Worm (Caenorhabditis elegans): ENCODE results near the gene C17A2.3.
"Not testable (repeated sequence)": the region's sequence is repeated elsewhere in the genome, so short reads cannot be mapped to it uniquely, and the experiment has no call there.

Gene C17A2.3

DNA sequence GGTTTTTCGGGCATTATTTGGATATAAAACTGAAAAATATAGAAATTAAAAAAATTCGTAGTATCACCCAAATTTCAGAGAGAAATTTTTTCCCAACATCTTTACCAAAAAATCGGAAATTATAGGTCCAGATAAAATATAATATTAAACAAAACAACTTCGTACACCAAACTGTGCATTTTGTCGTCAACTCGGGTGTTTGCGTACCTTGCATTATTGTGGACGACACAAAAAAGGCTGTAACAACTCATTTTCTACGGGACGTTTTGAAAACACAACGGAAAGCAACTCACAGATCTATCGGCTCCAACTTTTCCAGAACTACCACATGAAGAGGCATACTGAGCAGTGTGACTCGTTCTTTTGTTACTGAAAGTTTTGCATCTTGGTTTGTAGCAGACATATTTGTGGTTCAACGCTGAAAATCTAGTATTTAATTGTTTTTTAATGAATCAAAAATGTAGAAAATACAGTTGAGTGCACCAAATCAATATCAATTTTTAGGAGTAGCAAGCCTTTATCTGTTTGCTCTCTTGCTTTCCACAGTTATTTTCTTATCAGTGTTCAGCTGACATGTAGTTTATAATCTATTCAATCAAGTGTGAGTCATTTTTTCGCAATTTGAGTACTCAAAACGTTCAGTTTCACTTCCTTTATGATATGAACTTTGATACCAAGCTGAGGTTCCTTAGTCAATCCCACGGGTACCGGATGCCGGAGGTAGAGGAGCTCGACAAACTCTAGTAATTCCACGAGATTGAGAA lies 27.8 kb upstream of the C17A2.3 start:
- TF ChIP-seq lim-6 (tag; optimal IDR thresholded peaks at IDR 0.05) (no peak), fkh-6 (tag; optimal IDR thresholded peaks at IDR 0.05) (no peak), elt-2 (tag; optimal IDR thresholded peaks at IDR 0.05) (peak; percentile 33)

- not testable (repeated sequence) for TF ChIP-seq gmeb-2, lin-11, lim-6 (tag; optimal IDR thresholded peaks at IDR 0.05)
These were observed 27.1 kb upstream of the C17A2.3 start, which contains the start of gene fbxa-24 for ce11 chrII:3816251-3816849. Gene fbxa-24 (plus strand): TSS chrII:3816526.

DNA sequence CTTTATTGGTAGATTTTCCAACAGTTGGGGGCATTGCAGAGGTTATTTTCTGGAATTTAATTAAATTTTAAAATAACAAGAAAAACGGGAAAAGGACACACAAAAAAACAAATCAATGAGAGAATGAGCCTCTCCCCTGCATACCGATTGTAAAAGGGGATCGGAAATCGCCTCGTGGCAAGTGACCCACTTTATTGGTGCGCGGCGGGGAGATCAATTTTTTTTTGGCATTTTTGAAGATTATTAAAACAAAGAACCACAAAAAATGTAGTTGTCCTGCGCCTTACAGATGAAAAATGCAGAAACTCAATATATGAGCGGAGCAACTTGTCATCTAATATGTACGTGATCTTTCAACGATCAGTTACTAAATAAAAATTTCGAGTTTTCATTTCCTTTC lies 22.2 kb upstream of the C17A2.3 start, which contains the start of gene F54D10.7:
Gene F54D10.7, minus strand, starts transcription at position 49 of the 400 bp plus-strand sequence.
- TF ChIP-seq ceh-34 (tag; optimal IDR thresholded peaks at IDR 0.05), result no peak
- TF ChIP-seq pha-4 (tag; optimal IDR thresholded peaks at IDR 0.05), result no peak
- no peak for TF ChIP-seq pha-2 (tag; optimal IDR thresholded peaks at IDR 0.05)
- TF ChIP-seq hlh-6 (tag; optimal IDR thresholded peaks at IDR 0.05), result no peak
- no peak for TF ChIP-seq fkh-10 (GFP tag; optimal IDR thresholded peaks at IDR 0.05)
- TF ChIP-seq syd-9 (tag; optimal IDR thresholded peaks at IDR 0.05), result no peak
- TF ChIP-seq unc-42 (tag; optimal IDR thresholded peaks at IDR 0.05), result no peak
- no peak for TF ChIP-seq sox-2 (GFP tag; IDR thresholded peaks at IDR 0.05)
- TF ChIP-seq eyg-1 (tag; optimal IDR thresholded peaks at IDR 0.05), result no peak
- no peak for TF ChIP-seq ceh-2 (tag; optimal IDR thresholded peaks at IDR 0.05)
- TF ChIP-seq ceh-22 (tag; optimal IDR thresholded peaks at IDR 0.05), result no peak
- TF ChIP-seq ceh-14 (tag; optimal IDR thresholded peaks at IDR 0.05), result no peak
- TF ChIP-seq dve-1 (tag; optimal IDR thresholded peaks at IDR 0.05), result no peak
- TF ChIP-seq nfya-1 (tag; optimal IDR thresholded peaks at IDR 0.05), result no peak
- no peak for TF ChIP-seq unc-55 (GFP tag; optimal IDR thresholded peaks at IDR 0.05)
- TF ChIP-seq ceh-45 (GFP tag; IDR thresholded peaks at IDR 0.05), result no peak
- TF ChIP-seq ceh-31 (tag; optimal IDR thresholded peaks at IDR 0.05), result no peak
- no peak for TF ChIP-seq C38D4.7 (GFP tag; optimal IDR thresholded peaks at IDR 0.05)
- TF ChIP-seq pat-9 (tag; optimal IDR thresholded peaks at IDR 0.05), result no peak

ce11 chrII:3823855-3824254 lies 19.6 kb upstream of the C17A2.3 start, which contains the start of gene skr-15:
Gene skr-15 (plus strand): TSS chrII:3824155.
- TF ChIP-seq ceh-22 (tag; optimal IDR thresholded peaks at IDR 0.05) (no peak), pax-1 (tag; optimal IDR thresholded peaks at IDR 0.05) (no peak), nfya-1 (tag; optimal IDR thresholded peaks at IDR 0.05) (no peak), ceh-24 (tag; optimal IDR thresholded peaks at IDR 0.05) (no peak), ceh-9 (tag; optimal IDR thresholded peaks at IDR 0.05) (no peak), ref-2 (tag; optimal IDR thresholded peaks at IDR 0.05) (no peak), ceh-31 (tag; optimal IDR thresholded peaks at IDR 0.05) (no peak), hlh-6 (tag; optimal IDR thresholded peaks at IDR 0.05) (no peak), unc-55 (GFP tag; optimal IDR thresholded peaks at IDR 0.05) (no peak), ceh-45 (GFP tag; IDR thresholded peaks at IDR 0.05) (no peak), elt-2 (tag; optimal IDR thresholded peaks at IDR 0.05) (no peak), sdc-2 (tag; optimal IDR thresholded peaks at IDR 0.05) (no peak)

ce11 chrII:3827801-3828200 lies 15.6 kb upstream of the C17A2.3 start, which contains the start of gene F54D10.8:
Gene F54D10.8 (minus strand): TSS chrII:3827901.
- TF ChIP-seq ttx-3 (tag; optimal IDR thresholded peaks at IDR 0.05) (no peak), ceh-19 (GFP tag; optimal IDR thresholded peaks at IDR 0.05) (no peak), sox-4 (tag; optimal IDR thresholded peaks at IDR 0.05) (no peak), gmeb-2 (tag; optimal IDR thresholded peaks at IDR 0.05) (no peak), ceh-9 (tag; optimal IDR thresholded peaks at IDR 0.05) (no peak), hlh-13 (GFP tag; optimal IDR thresholded peaks at IDR 0.05) (no peak), ceh-48 (tag; optimal IDR thresholded peaks at IDR 0.05) (no peak), hlh-15 (tag; optimal IDR thresholded peaks at IDR 0.05) (no peak), odd-2 (tag; optimal IDR thresholded peaks at IDR 0.05) (no peak), fkh-10 (GFP tag; optimal IDR thresholded peaks at IDR 0.05) (no peak), madf-2 (tag; optimal IDR thresholded peaks at IDR 0.05) (no peak), ceh-45 (GFP tag; IDR thresholded peaks at IDR 0.05) (no peak), ztf-16 (tag; optimal IDR thresholded peaks at IDR 0.05) (no peak), ceh-18 (tag; optimal IDR thresholded peaks at IDR 0.05) (no peak), che-1 (tag; optimal IDR thresholded peaks at IDR 0.05) (no peak), F13H6.1 (tag; optimal IDR thresholded peaks at IDR 0.05) (no peak), ceh-30 (tag; optimal IDR thresholded peaks at IDR 0.05) (no peak), tbx-2 (tag; optimal IDR thresholded peaks at IDR 0.05) (no peak)

Data from whole organism, late embryonic.